Fruit fly (Drosophila melanogaster): ENCODE data around the gene svr.

dm6 chrX:521683-522082 is 25.4 kb downstream of the svr start:
- TF ChIP-seq CG8119 (GFP tag; IDR thresholded peaks at IDR 0.05) (no peak), CG6808 (GFP tag; optimal IDR thresholded peaks at IDR 0.05) (no peak), OdsH (GFP tag; optimal IDR thresholded peaks at IDR 0.05) (no peak), CG7368 (GFP tag; optimal IDR thresholded peaks at IDR 0.05) (no peak), vri (GFP tag; optimal IDR thresholded peaks at IDR 0.05) (no peak), Sox15 (GFP tag; optimal IDR thresholded peaks at IDR 0.05) (no peak), CG8319 (GFP tag; optimal IDR thresholded peaks at IDR 0.05) (no peak), CG11902 (GFP tag; optimal IDR thresholded peaks at IDR 0.05) (no peak), ss (GFP tag; optimal IDR thresholded peaks at IDR 0.05) (no peak), dsx (GFP tag; optimal IDR thresholded peaks at IDR 0.05; ENCODE audit: poor library complexity, severe bottlenecking) (no peak), spab (GFP tag; optimal IDR thresholded peaks at IDR 0.05) (no peak), esn (GFP tag; optimal IDR thresholded peaks at IDR 0.05) (no peak), CG11294 (GFP tag; IDR thresholded peaks at IDR 0.05) (no peak)

All from whole organism, prepupa.